Worm (Caenorhabditis elegans): ENCODE measurements around the gene slc-5A12.

ce11 chrIV:11892545-11892944, 44.7 kb upstream of the slc-5A12 start:
- TF ChIP-seq dao-5 (tag; optimal IDR thresholded peaks at IDR 0.05) (no peak), him-1 (tag; optimal IDR thresholded peaks at IDR 0.05) (no peak), W03F9.2 (tag; optimal IDR thresholded peaks at IDR 0.05) (no peak)

All from whole organism, L4/young adult.